Worm (Caenorhabditis elegans) whole organism, midembryonic: ENCODE results near the gene F31E9.3.

Source experiments
- T22C8.4 ChIP-seq: fragments of 200-800 bp; sonication (Bioruptor generic); IDR thresholded peaks from 2 replicates; pipeline ENCODE4 v1.3.6; 2022; ENCODE audit warnings: missing genetic modification characterization, missing compliant biosample characterization
- cog-1 ChIP-seq: sonication (generic microtip); optimal IDR thresholded peaks from 2 replicates; lab custom pipeline; 2016; ENCODE audit warnings: missing genetic modification characterization, missing compliant biosample characterization
- flt-1 ChIP-seq: fragments of 200-800 bp; sonication (Bioruptor generic); IDR thresholded peaks from 2 replicates; pipeline ENCODE4 v1.3.6; 2022; ENCODE audit warnings: missing genetic modification characterization, missing compliant biosample characterization
- klf-2 ChIP-seq: fragments of 200-800 bp; sonication (Bioruptor generic); conservative IDR thresholded peaks from 2 replicates; pipeline ENCODE4 v1.3.6; 2022; ENCODE audit warnings: missing genetic modification reagents, missing genetic modification characterization, missing compliant biosample characterization
- med-1 ChIP-seq: sonication (generic microtip); optimal IDR thresholded peaks from 2 replicates; lab custom pipeline; 2017; ENCODE audit warnings: missing genetic modification characterization, mild to moderate bottlenecking, missing compliant biosample characterization, antibody characterized with exemption, missing genetic modification reagents; ENCODE audit not compliant: insufficient read depth
- ref-1 ChIP-seq: fragments of 200-800 bp; sonication (Bioruptor generic); conservative IDR thresholded peaks from 2 replicates; pipeline ENCODE4 v1.3.6; 2022; ENCODE audit warnings: missing genetic modification reagents, missing genetic modification characterization, missing compliant biosample characterization
- tab-1 ChIP-seq: fragments of 200-800 bp; sonication (Bioruptor generic); IDR thresholded peaks from 2 replicates; pipeline ENCODE4 v1.3.6; 2022; ENCODE audit warnings: missing genetic modification characterization, missing compliant biosample characterization
- ztf-23 ChIP-seq: fragments of 200-800 bp; sonication (Bioruptor generic); IDR thresholded peaks from 2 replicates; pipeline ENCODE4 v1.3.6; 2022; ENCODE audit warnings: missing genetic modification reagents, missing genetic modification characterization, missing compliant biosample characterization
- ztf-29 ChIP-seq: fragments of 200-800 bp; sonication (Bioruptor generic); IDR thresholded peaks from 2 replicates; pipeline ENCODE4 v1.3.6; 2022; ENCODE audit warnings: missing genetic modification reagents, missing genetic modification characterization, missing compliant biosample characterization

F31E9.3 gene

DNA sequence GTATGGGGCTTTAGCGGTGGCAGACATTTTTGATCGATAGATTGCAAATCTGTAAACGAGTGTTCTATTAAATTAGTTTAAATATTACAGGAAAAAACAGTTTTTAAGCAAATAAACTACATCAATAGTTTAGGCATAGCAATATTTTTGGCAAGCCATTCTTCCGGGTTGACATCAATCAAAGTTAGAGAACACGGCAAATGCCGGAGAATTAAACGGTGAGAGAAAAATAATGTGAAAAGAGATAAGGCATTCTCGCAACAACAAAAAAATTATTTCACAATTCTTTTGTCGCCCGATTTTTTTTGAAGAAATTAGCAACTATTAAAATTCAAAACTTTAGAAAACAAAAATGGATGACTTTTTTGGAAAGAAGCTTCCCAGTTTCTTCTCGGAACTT is 22.5 kb downstream of the F31E9.3 start, which contains the start of the genes fbxa-188 and fbxa-189:
Gene fbxa-188 (minus strand): TSS at position 51 of the 400 bp plus-strand sequence.
Gene fbxa-189 (plus strand): TSS at position 339 of the 400 bp plus-strand sequence.
- TF ChIP-seq flt-1 (no peak), ref-1 (GFP tag; lab: Robert Waterston, UW) (no peak), ztf-23 (no peak), med-1 (GFP tag; lab: Kevin White, UChicago) (no peak), ztf-29 (GFP tag; lab: Robert Waterston, UW) (no peak), cog-1 (tag; lab: Kevin White, UChicago) (no peak), T22C8.4 (GFP tag; lab: Robert Waterston, UW) (no peak)

- no peak for TF ChIP-seq ztf-29 (GFP tag; lab: Robert Waterston, UW)
- no peak for TF ChIP-seq med-1 (GFP tag; lab: Kevin White, UChicago)
- TF ChIP-seq flt-1: no peak
- no peak for TF ChIP-seq ref-1 (GFP tag; lab: Robert Waterston, UW)
- TF ChIP-seq ztf-23: no peak
- no peak for TF ChIP-seq klf-2 (GFP tag; lab: Robert Waterston, UW)
- no peak for TF ChIP-seq T22C8.4 (GFP tag; lab: Robert Waterston, UW)
- TF ChIP-seq tab-1: no peak
- TF ChIP-seq cog-1 (tag; lab: Kevin White, UChicago): no peak
Observed at ce11 chrV:17347602-17348001, 25.2 kb downstream of the F31E9.3 start, which contains the start of gene skr-5. Gene skr-5 (plus strand): TSS chrV:17347902.

DNA sequence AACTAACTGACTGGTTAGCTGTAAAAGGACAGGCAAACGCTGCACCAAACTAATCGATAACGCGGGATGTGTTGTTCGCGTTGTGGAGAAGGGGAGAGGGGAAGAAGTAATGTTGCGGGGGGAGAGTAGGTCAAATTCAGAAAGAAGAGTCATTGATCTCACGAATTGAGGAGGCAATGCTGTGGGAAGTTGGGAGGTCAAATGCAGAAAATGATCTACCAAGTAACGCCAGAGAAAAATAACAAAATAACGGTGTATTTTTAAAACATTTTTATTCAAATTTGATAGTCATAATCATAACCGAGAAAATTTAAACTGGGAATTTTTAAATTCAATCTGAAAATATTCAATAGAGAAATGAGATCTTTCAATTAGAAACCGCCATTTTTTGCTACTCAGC is 27.7 kb downstream of the F31E9.3 start, which contains the start of gene lsy-27:
Gene lsy-27 (minus strand): TSS at position 101 of the 400 bp plus-strand sequence.
- TF ChIP-seq ztf-23 (no peak), klf-2 (GFP tag; lab: Robert Waterston, UW) (no peak), flt-1 (no peak), cog-1 (tag; lab: Kevin White, UChicago) (no peak), T22C8.4 (GFP tag; lab: Robert Waterston, UW) (no peak), tab-1 (no peak), ztf-29 (GFP tag; lab: Robert Waterston, UW) (no peak), med-1 (GFP tag; lab: Kevin White, UChicago) (no peak), ref-1 (GFP tag; lab: Robert Waterston, UW) (no peak)

ce11 chrV:17352827-17353373 is 30.5 kb downstream of the F31E9.3 start, which contains the start of the genes fbxa-134 and F47H4.2:
Gene fbxa-134 (minus strand): TSS chrV:17352870.
Gene F47H4.2 (plus strand): TSS chrV:17353323.
- TF ChIP-seq tab-1 (no peak), flt-1 (no peak)
